Worm (Caenorhabditis elegans): Measurements from ENCODE around the gene C49F8.15.

Gene C49F8.15

ce11 chrX:13352164-13352563, 10.2 kb downstream of the C49F8.15 start (continued):
- TF ChIP-seq efl-1 (optimal IDR thresholded peaks at IDR 0.05) (no peak), efl-1 (GFP tag; optimal IDR thresholded peaks at IDR 0.05 in 1 of 2) (no peak), zag-1 (tag; optimal IDR thresholded peaks at IDR 0.05) (no peak), fkh-10 (GFP tag; optimal IDR thresholded peaks at IDR 0.05) (no peak), ceh-63 (GFP tag; optimal IDR thresholded peaks at IDR 0.05) (no peak), zip-4 (GFP tag; optimal IDR thresholded peaks at IDR 0.05) (no peak), dsc-1 (tag; optimal IDR thresholded peaks at IDR 0.05) (no peak), egl-27 (tag; optimal IDR thresholded peaks at IDR 0.05) (no peak), nhr-12 (tag; optimal IDR thresholded peaks at IDR 0.05) (no peak), snu-23 (GFP tag; optimal IDR thresholded peaks at IDR 0.05) (peak; percentile 27), lin-14 (GFP tag; optimal IDR thresholded peaks at IDR 0.05) (peak; percentile 24), ztf-4 (tag; optimal IDR thresholded peaks at IDR 0.05) (no peak), nhr-71 (tag; optimal IDR thresholded peaks at IDR 0.05) (peak; percentile 41), lin-39 (tag; optimal IDR thresholded peaks at IDR 0.05) (no peak), ceh-8 (GFP tag; optimal IDR thresholded peaks at IDR 0.05) (no peak), unc-86 (tag; optimal IDR thresholded peaks at IDR 0.05) (no peak), hpl-2 (GFP tag; optimal IDR thresholded peaks at IDR 0.05) (no peak), grh-1 (GFP tag; IDR thresholded peaks at IDR 0.05) (no peak), nhr-85 (tag) (peak; percentile 71), ceh-90 (tag; optimal IDR thresholded peaks at IDR 0.05) (no peak), lin-35 (GFP tag; optimal IDR thresholded peaks at IDR 0.05) (peak in 1 of 2 experiments; percentile 45), lin-15B (tag; optimal IDR thresholded peaks at IDR 0.05) (no peak), mef-2 (tag; optimal IDR thresholded peaks at IDR 0.05) (no peak), C16A3.4 (tag; optimal IDR thresholded peaks at IDR 0.05) (no peak), hlh-17 (GFP tag; optimal IDR thresholded peaks at IDR 0.05; ENCODE audit: borderline replicate concordance) (no peak), irx-1 (tag; optimal IDR thresholded peaks at IDR 0.05) (no peak), mab-9 (GFP tag; IDR thresholded peaks at IDR 0.05) (no peak), nhr-76 (tag; optimal IDR thresholded peaks at IDR 0.05) (no peak), nhr-90 (tag; optimal IDR thresholded peaks at IDR 0.05; ENCODE audit: poor library complexity) (peak; percentile 16), lin-13 (GFP tag; optimal IDR thresholded peaks at IDR 0.05) (no peak), aha-1 (tag; optimal IDR thresholded peaks at IDR 0.05) (no peak), xbp-1 (tag; optimal IDR thresholded peaks at IDR 0.05) (no peak), nhr-77 (tag; optimal IDR thresholded peaks at IDR 0.05) (no peak), dpl-1 (GFP tag; optimal IDR thresholded peaks at IDR 0.05) (no peak), pax-3 (tag; optimal IDR thresholded peaks at IDR 0.05) (no peak), isw-1 (GFP tag; IDR thresholded peaks at IDR 0.05) (no peak), sptf-1 (tag; optimal IDR thresholded peaks at IDR 0.05) (no peak), rnt-1 (tag; optimal IDR thresholded peaks at IDR 0.05) (no peak), elt-2 (tag; optimal IDR thresholded peaks at IDR 0.05) (no peak), lir-3 (tag; optimal IDR thresholded peaks at IDR 0.05; ENCODE audit: poor library complexity) (no peak), ceh-88 (GFP tag; IDR thresholded peaks at IDR 0.05) (no peak), fkh-8 (tag; optimal IDR thresholded peaks at IDR 0.05) (no peak), nhr-19 (GFP tag; conservative IDR thresholded peaks at IDR 0.05) (peak; percentile 82), unc-130 (tag; optimal IDR thresholded peaks at IDR 0.05) (no peak), unc-30 (tag; optimal IDR thresholded peaks at IDR 0.05) (no peak), mdl-1 (tag; optimal IDR thresholded peaks at IDR 0.05) (peak in 1 of 2 experiments; percentile 24), skn-1 (tag; optimal IDR thresholded peaks at IDR 0.05) (no peak), tbx-2 (tag; optimal IDR thresholded peaks at IDR 0.05) (peak; percentile 23), ceh-82 (tag; optimal IDR thresholded peaks at IDR 0.05) (no peak), mep-1 (tag; optimal IDR thresholded peaks at IDR 0.05) (no peak), nhr-47 (tag; optimal IDR thresholded peaks at IDR 0.05) (no peak), elt-3 (tag; optimal IDR thresholded peaks at IDR 0.05) (peak in 1 of 6 experiments; percentile 52), swsn-7 (tag; optimal IDR thresholded peaks at IDR 0.05) (no peak), unc-98 (GFP tag; IDR thresholded peaks at IDR 0.05) (no peak)
